Fruit fly (Drosophila melanogaster) S2 (cell line): ENCODE measurements around the gene Cyp4s3.

Experiments
- CG8478 ChIP-seq: fragments of >200 bp; optimal IDR thresholded peaks from 2 replicates; lab custom pipeline; 2018
- CTCF ChIP-seq, 2 experiments: fragments of >200 bp; optimal IDR thresholded peaks; 2 replicates each; lab custom pipeline; 2018

DNA sequence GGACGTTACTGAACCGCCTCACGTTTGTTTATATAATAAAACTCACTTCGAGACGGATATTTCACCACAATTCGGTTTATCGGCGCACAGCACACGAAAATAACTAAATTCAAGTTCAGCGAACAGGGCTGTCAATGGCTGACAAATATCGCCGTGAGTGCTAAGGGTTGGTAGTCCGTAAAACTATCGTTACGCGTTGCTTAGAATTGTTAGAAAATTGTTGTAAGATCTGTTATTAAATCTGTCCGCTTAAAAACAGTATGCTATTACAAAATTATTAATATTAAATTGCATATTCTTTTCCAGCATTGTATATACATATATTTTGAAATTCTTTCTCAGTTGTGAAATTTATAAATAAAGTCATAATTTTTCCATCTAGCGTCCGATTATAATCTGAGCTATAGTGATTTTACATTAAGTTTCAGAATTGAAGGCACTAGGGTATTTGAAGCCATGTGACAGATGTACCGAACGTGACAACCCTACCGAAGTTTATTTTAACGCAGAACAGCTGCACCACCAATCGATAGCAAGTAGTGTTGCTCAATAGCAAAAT lies 31.7 kb downstream of the Cyp4s3 start, which contains the start of gene Cox17:
- TF ChIP-seq CG8478 = no peak
- TF ChIP-seq CTCF (optimal IDR thresholded peaks at IDR 0.05; lab: Kevin White, UChicago) = no peak
